Worm (Caenorhabditis elegans): ENCODE measurements around the gene T24C2.3.

The T24C2.3 gene

ce11 chrX:14560297-14560680 lies 17.0 kb downstream of the T24C2.3 start:
- peak; percentile 58 for TF ChIP-seq nhr-11 (tag; optimal IDR thresholded peaks at IDR 0.05)
- TF ChIP-seq xbp-1 (tag; optimal IDR thresholded peaks at IDR 0.05): peak; percentile 77
- no peak for TF ChIP-seq ets-5 (GFP tag; IDR thresholded peaks at IDR 0.05)
- peak; percentile 88 for TF ChIP-seq snu-23 (GFP tag; optimal IDR thresholded peaks at IDR 0.05)
- peak; percentile 83 for TF ChIP-seq mef-2 (tag; optimal IDR thresholded peaks at IDR 0.05)
- peak; percentile 40 for TF ChIP-seq ama-1 (optimal IDR thresholded peaks at IDR 0.05)
- TF ChIP-seq ceh-88 (GFP tag; IDR thresholded peaks at IDR 0.05): peak; percentile 64
- TF ChIP-seq nhr-20 (tag; optimal IDR thresholded peaks at IDR 0.05): peak; percentile 98
- TF ChIP-seq nhr-237 (tag; optimal IDR thresholded peaks at IDR 0.05): peak; percentile 87
- TF ChIP-seq nhr-90 (tag; optimal IDR thresholded peaks at IDR 0.05; ENCODE audit: poor library complexity): peak; percentile 81
- no peak for TF ChIP-seq Y116A8C.19 (tag; optimal IDR thresholded peaks at IDR 0.05; ENCODE audit: borderline replicate concordance)
- no peak for TF ChIP-seq C34B4.2 (tag; optimal IDR thresholded peaks at IDR 0.05)
- peak; percentile 55 to 78 (median 68) for TF ChIP-seq ceh-82 (tag; optimal IDR thresholded peaks at IDR 0.05)
- TF ChIP-seq irx-1 (tag; optimal IDR thresholded peaks at IDR 0.05): peak; percentile 84
- TF ChIP-seq mep-1 (tag; optimal IDR thresholded peaks at IDR 0.05): peak; percentile 86
- TF ChIP-seq F16B12.6 (tag; optimal IDR thresholded peaks at IDR 0.05): no peak
- TF ChIP-seq fkh-10 (GFP tag; optimal IDR thresholded peaks at IDR 0.05): peak; percentile 84
- TF ChIP-seq hlh-17 (GFP tag; optimal IDR thresholded peaks at IDR 0.05; ENCODE audit: borderline replicate concordance): no peak
- no peak for TF ChIP-seq nhr-28 (tag; optimal IDR thresholded peaks at IDR 0.05)
- peak; percentile 96 to 99 for TF ChIP-seq egl-27 (tag; optimal IDR thresholded peaks at IDR 0.05)
- no peak for TF ChIP-seq aha-1 (tag; optimal IDR thresholded peaks at IDR 0.05)
- no peak for TF ChIP-seq hlh-4 (tag; optimal IDR thresholded peaks at IDR 0.05)
- no peak for TF ChIP-seq ceh-90 (tag; optimal IDR thresholded peaks at IDR 0.05)
- TF ChIP-seq snpc-4 (tag; optimal IDR thresholded peaks at IDR 0.05): no peak
- TF ChIP-seq nhr-77 (tag; optimal IDR thresholded peaks at IDR 0.05): peak; percentile 95
- TF ChIP-seq sup-37 (GFP tag; optimal IDR thresholded peaks at IDR 0.05): peak; percentile 49
- peak; percentile 65 for TF ChIP-seq mab-9 (GFP tag; IDR thresholded peaks at IDR 0.05)
- peak; percentile 28 to 40 (median 36) for TF ChIP-seq dpl-1 (GFP tag; optimal IDR thresholded peaks at IDR 0.05)
- TF ChIP-seq mdl-1 (tag; optimal IDR thresholded peaks at IDR 0.05): peak; percentile 27 to 92
- TF ChIP-seq lin-13 (GFP tag; optimal IDR thresholded peaks at IDR 0.05): no peak
- TF ChIP-seq sptf-1 (tag; optimal IDR thresholded peaks at IDR 0.05): no peak
- TF ChIP-seq tlp-1 (tag; optimal IDR thresholded peaks at IDR 0.05): no peak
- TF ChIP-seq ceh-63 (GFP tag; optimal IDR thresholded peaks at IDR 0.05): no peak
- TF ChIP-seq elt-3 (tag; optimal IDR thresholded peaks at IDR 0.05): peak in 4 of 6 experiments; percentile 55 to 88 (median 85)
- no peak for TF ChIP-seq efl-3 (GFP tag; optimal IDR thresholded peaks at IDR 0.05)
- TF ChIP-seq nhr-84 (tag; optimal IDR thresholded peaks at IDR 0.05): no peak
- TF ChIP-seq jun-1 (tag; optimal IDR thresholded peaks at IDR 0.05): peak; percentile 93
- peak; percentile 40 to 74 for TF ChIP-seq lin-35 (GFP tag; optimal IDR thresholded peaks at IDR 0.05)
- no peak for TF ChIP-seq unc-30 (tag; optimal IDR thresholded peaks at IDR 0.05)
- peak; percentile 96 for TF ChIP-seq fkh-8 (tag; optimal IDR thresholded peaks at IDR 0.05)
- TF ChIP-seq lsy-2 (tag; optimal IDR thresholded peaks at IDR 0.05): peak; percentile 72 to 82
- TF ChIP-seq ztf-4 (tag; optimal IDR thresholded peaks at IDR 0.05): peak; percentile 77
- peak; percentile 78 for TF ChIP-seq fos-1 (tag; optimal IDR thresholded peaks at IDR 0.05)
- TF ChIP-seq pax-3 (tag; optimal IDR thresholded peaks at IDR 0.05): peak; percentile 77
- peak; percentile 95 for TF ChIP-seq tbx-2 (tag; optimal IDR thresholded peaks at IDR 0.05)
- TF ChIP-seq zag-1 (tag; optimal IDR thresholded peaks at IDR 0.05): no peak
- peak; percentile 35 for TF ChIP-seq rnt-1 (tag; optimal IDR thresholded peaks at IDR 0.05)
- TF ChIP-seq ceh-8 (GFP tag; optimal IDR thresholded peaks at IDR 0.05): no peak
- peak; percentile 66 for TF ChIP-seq grh-1 (GFP tag; IDR thresholded peaks at IDR 0.05)
- TF ChIP-seq nhr-85 (tag): peak; percentile 98
- peak; percentile 85 for TF ChIP-seq unc-130 (tag; optimal IDR thresholded peaks at IDR 0.05)
- peak; percentile 99 for TF ChIP-seq blmp-1 (tag; optimal IDR thresholded peaks at IDR 0.05)
- TF ChIP-seq skn-1 (tag; optimal IDR thresholded peaks at IDR 0.05): peak; percentile 35
- TF ChIP-seq unc-86 (tag; optimal IDR thresholded peaks at IDR 0.05): peak; percentile 77
